Worm (Caenorhabditis elegans) whole organism, L2 larva: Measurements from ENCODE around the gene inos-1.

Experiments
- C34F6.9 ChIP-seq: fragments of 150-350 bp; optimal IDR thresholded peaks from 2 replicates; lab custom pipeline; 2014; ENCODE audit warnings: missing biosample characterization, missing genetic modification characterization
- F13H6.1 ChIP-seq: sonication (generic microtip); optimal IDR thresholded peaks from 2 replicates; lab custom pipeline; 2016; ENCODE audit warnings: missing genetic modification characterization, missing compliant biosample characterization
- R02D3.7 ChIP-seq: fragments of 150-350 bp; optimal IDR thresholded peaks from 2 replicates; lab custom pipeline; 2014; ENCODE audit warnings: missing biosample characterization, missing genetic modification characterization
- Y55F3AM.14 ChIP-seq: fragments of 200-800 bp; sonication (Bioruptor generic); optimal IDR thresholded peaks from 2 replicates; lab custom pipeline; 2018; ENCODE audit warnings: mild to moderate bottlenecking, missing genetic modification characterization, missing compliant biosample characterization
- ZK546.5 ChIP-seq: sonication (generic microtip); optimal IDR thresholded peaks from 2 replicates; lab custom pipeline; 2017; ENCODE audit warnings: missing biosample characterization, missing genetic modification characterization
- alr-1 ChIP-seq: fragments of 150-350 bp; optimal IDR thresholded peaks from 2 replicates; lab custom pipeline; 2014; ENCODE audit warnings: missing biosample characterization, missing genetic modification characterization
- aly-2 ChIP-seq: fragments of 150-350 bp; optimal IDR thresholded peaks from 2 replicates; lab custom pipeline; 2014; ENCODE audit warnings: missing biosample characterization, missing genetic modification characterization
- ama-1 ChIP-seq: fragments of 150-350 bp; optimal IDR thresholded peaks from 2 replicates; lab custom pipeline; 2018; ENCODE audit warnings: inconsistent platforms
- blmp-1 ChIP-seq: sonication (generic microtip); optimal IDR thresholded peaks from 2 replicates; lab custom pipeline; 2017; ENCODE audit warnings: missing genetic modification characterization, mild to moderate bottlenecking, missing compliant biosample characterization, antibody characterized with exemption, moderate library complexity; ENCODE audit not compliant: insufficient read depth
- ceh-16 ChIP-seq: fragments of 150-350 bp; optimal IDR thresholded peaks from 2 replicates; lab custom pipeline; 2014; ENCODE audit warnings: missing biosample characterization, missing genetic modification characterization
- ceh-82 ChIP-seq: fragments of 150-350 bp; optimal IDR thresholded peaks from 2 replicates; lab custom pipeline; 2014; ENCODE audit warnings: missing biosample characterization, missing genetic modification characterization
- crh-2 ChIP-seq: sonication (generic microtip); optimal IDR thresholded peaks from 2 replicates; lab custom pipeline; 2017; ENCODE audit warnings: missing biosample characterization, missing genetic modification characterization
- dmd-4 ChIP-seq: sonication (generic microtip); optimal IDR thresholded peaks from 2 replicates; lab custom pipeline; 2017; ENCODE audit warnings: missing biosample characterization, missing genetic modification characterization
- egl-27 ChIP-seq: sonication (generic microtip); optimal IDR thresholded peaks from 3 replicates; lab custom pipeline; 2017; ENCODE audit warnings: missing biosample characterization, missing genetic modification reagents, missing genetic modification characterization
- elt-1 ChIP-seq: fragments of 150-350 bp; optimal IDR thresholded peaks from 2 replicates; lab custom pipeline; 2014; ENCODE audit warnings: missing biosample characterization, missing genetic modification characterization
- elt-3 ChIP-seq: sonication (generic microtip); optimal IDR thresholded peaks from 2 replicates; lab custom pipeline; 2017; ENCODE audit warnings: missing biosample characterization, missing genetic modification characterization
- fos-1 ChIP-seq: fragments of 150-350 bp; optimal IDR thresholded peaks from 2 replicates; lab custom pipeline; 2014; ENCODE audit warnings: missing biosample characterization, missing genetic modification characterization
- gmeb-1 ChIP-seq: fragments of 150-350 bp; optimal IDR thresholded peaks from 2 replicates; lab custom pipeline; 2014; ENCODE audit warnings: missing biosample characterization, missing genetic modification characterization
- lin-13 ChIP-seq: fragments of 150-350 bp; optimal IDR thresholded peaks from 2 replicates; lab custom pipeline; 2014; ENCODE audit warnings: missing biosample characterization, missing genetic modification reagents, missing genetic modification characterization
- lin-39 ChIP-seq: fragments of 150-350 bp; optimal IDR thresholded peaks from 2 replicates; lab custom pipeline; 2014; ENCODE audit warnings: missing biosample characterization, missing genetic modification reagents, missing genetic modification characterization
- lsy-2 ChIP-seq, 2 experiments: fragments of 150-350 bp in 1 of 2; sonication (generic microtip) in 1 of 2; optimal IDR thresholded peaks; 2 replicates each; lab custom pipeline; 2014 to 2017; ENCODE audit warnings: missing biosample characterization in 2 of 2, missing genetic modification characterization in 2 of 2
- mab-5 ChIP-seq: fragments of 150-350 bp; optimal IDR thresholded peaks from 2 replicates; lab custom pipeline; 2014; ENCODE audit warnings: missing biosample characterization, missing genetic modification characterization
- mbf-1 ChIP-seq: sonication (generic microtip); optimal IDR thresholded peaks from 2 replicates; lab custom pipeline; 2017; ENCODE audit warnings: missing biosample characterization, missing genetic modification characterization
- mdl-1 ChIP-seq, 2 experiments: fragments of 150-350 bp in 1 of 2; sonication (generic microtip) in 1 of 2; optimal IDR thresholded peaks; 2 replicates each; lab custom pipeline; 2017; ENCODE audit warnings: missing biosample characterization in 2 of 2, missing genetic modification characterization in 2 of 2
- nhr-10 ChIP-seq: sonication (generic microtip); optimal IDR thresholded peaks from 2 replicates; lab custom pipeline; 2017; ENCODE audit warnings: missing biosample characterization, missing genetic modification characterization
- nhr-11 ChIP-seq: fragments of 150-350 bp; optimal IDR thresholded peaks from 2 replicates; lab custom pipeline; 2014; ENCODE audit warnings: missing biosample characterization, missing genetic modification characterization
- nhr-12 ChIP-seq: fragments of 150-350 bp; optimal IDR thresholded peaks from 2 replicates; lab custom pipeline; 2014; ENCODE audit warnings: missing biosample characterization, missing genetic modification characterization
- nhr-129 ChIP-seq: fragments of 150-350 bp; optimal IDR thresholded peaks from 2 replicates; lab custom pipeline; 2014; ENCODE audit warnings: missing biosample characterization, missing genetic modification characterization
- nhr-21 ChIP-seq: fragments of 150-350 bp; optimal IDR thresholded peaks from 2 replicates; lab custom pipeline; 2014; ENCODE audit warnings: missing biosample characterization, missing genetic modification characterization
- nhr-23 ChIP-seq: fragments of 150-350 bp; optimal IDR thresholded peaks from 2 replicates; lab custom pipeline; 2014; ENCODE audit warnings: missing biosample characterization, missing genetic modification reagents, missing genetic modification characterization
- nhr-237 ChIP-seq: fragments of 150-350 bp; optimal IDR thresholded peaks from 2 replicates; lab custom pipeline; 2014; ENCODE audit warnings: missing biosample characterization, missing genetic modification characterization
- nhr-25 ChIP-seq: fragments of 150-350 bp; sonication (generic microtip); optimal IDR thresholded peaks from 3 replicates; lab custom pipeline; 2014; ENCODE audit warnings: missing biosample characterization, missing genetic modification characterization
- nhr-6 ChIP-seq: fragments of 150-350 bp; optimal IDR thresholded peaks from 2 replicates; lab custom pipeline; 2014; ENCODE audit warnings: missing biosample characterization, missing genetic modification characterization
- nhr-77 ChIP-seq: fragments of 150-350 bp; optimal IDR thresholded peaks from 2 replicates; lab custom pipeline; 2014; ENCODE audit warnings: missing biosample characterization, missing genetic modification characterization
- peb-1 ChIP-seq: fragments of 150-350 bp; optimal IDR thresholded peaks from 2 replicates; lab custom pipeline; 2014; ENCODE audit warnings: missing biosample characterization, missing genetic modification characterization
- sem-4 ChIP-seq: fragments of 150-350 bp; optimal IDR thresholded peaks from 2 replicates; lab custom pipeline; 2014; ENCODE audit warnings: missing biosample characterization, missing genetic modification reagents, missing genetic modification characterization
- skn-1 ChIP-seq: sonication (generic microtip); optimal IDR thresholded peaks from 2 replicates; lab custom pipeline; 2017; ENCODE audit warnings: missing biosample characterization, missing genetic modification characterization
- sma-3 ChIP-seq: sonication (generic microtip); optimal IDR thresholded peaks from 2 replicates; lab custom pipeline; 2016; ENCODE audit warnings: missing genetic modification reagents, missing genetic modification characterization, missing compliant biosample characterization
- sma-9 ChIP-seq, 2 experiments: fragments of 150-350 bp in 1 of 2; sonication (generic microtip) in 1 of 2; optimal IDR thresholded peaks; 2 replicates each; lab custom pipeline; 2014 to 2016; ENCODE audit warnings: missing genetic modification characterization in 2 of 2, mild to moderate bottlenecking in 1 of 2, missing biosample characterization in 1 of 2, missing compliant biosample characterization in 1 of 2, missing genetic modification reagents in 1 of 2, moderate library complexity in 1 of 2
- snpc-4 ChIP-seq: fragments of 150-350 bp; optimal IDR thresholded peaks from 2 replicates; lab custom pipeline; 2014; ENCODE audit warnings: missing biosample characterization, missing genetic modification characterization
- unc-39 ChIP-seq: fragments of 150-350 bp; optimal IDR thresholded peaks from 2 replicates; lab custom pipeline; 2014; ENCODE audit warnings: missing biosample characterization, missing genetic modification characterization
- unc-55 ChIP-seq: fragments of 150-350 bp; sonication (generic microtip); optimal IDR thresholded peaks from 3 replicates; lab custom pipeline; 2014; ENCODE audit warnings: missing biosample characterization, missing genetic modification reagents, missing genetic modification characterization
- unc-62 ChIP-seq: fragments of 150-350 bp; optimal IDR thresholded peaks from 2 replicates; lab custom pipeline; 2014; ENCODE audit warnings: missing biosample characterization, missing genetic modification reagents, missing genetic modification characterization
- zag-1 ChIP-seq: fragments of 150-350 bp; optimal IDR thresholded peaks from 2 replicates; lab custom pipeline; 2014; ENCODE audit warnings: missing biosample characterization, missing genetic modification characterization
- ztf-1 ChIP-seq: fragments of 200-800 bp; sonication (Bioruptor generic); conservative IDR thresholded peaks from 2 replicates; pipeline ENCODE4 v1.3.6; 2022; ENCODE audit warnings: missing genetic modification characterization, missing compliant biosample characterization
- ztf-11 ChIP-seq: sonication (generic microtip); optimal IDR thresholded peaks from 2 replicates; lab custom pipeline; 2017; ENCODE audit warnings: missing biosample characterization, missing genetic modification characterization
- ztf-4 ChIP-seq: fragments of 150-350 bp; optimal IDR thresholded peaks from 2 replicates; lab custom pipeline; 2014; ENCODE audit warnings: missing biosample characterization, missing genetic modification characterization

inos-1 gene

DNA sequence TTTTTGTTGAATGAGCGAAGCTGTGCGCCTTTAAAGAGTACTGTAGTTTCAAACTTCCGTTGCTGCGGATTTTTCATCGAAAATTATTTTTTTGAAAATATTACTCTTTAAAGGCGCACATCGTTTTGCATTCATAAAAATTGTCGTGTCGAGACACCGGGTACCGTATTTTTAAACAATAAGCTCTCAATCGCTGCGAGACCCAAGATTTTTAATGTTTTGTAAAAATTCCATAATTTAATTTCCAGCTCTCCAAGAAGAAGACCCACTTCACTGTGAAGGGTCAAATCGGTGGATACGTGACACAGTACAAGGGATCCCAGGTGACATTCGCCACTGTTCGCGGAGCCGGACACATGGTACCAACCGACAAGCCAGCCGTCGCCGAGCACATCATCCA lies 42.2 kb upstream of the inos-1 start:
- TF ChIP-seq skn-1, result no peak
- no peak for TF ChIP-seq snpc-4 (tag; lab: Kevin White, UChicago)
- no peak for TF ChIP-seq mdl-1 (tag; optimal IDR thresholded peaks at IDR 0.05; lab: Kevin White, UChicago)
- TF ChIP-seq nhr-129 (tag; lab: Kevin White, UChicago), result no peak
- TF ChIP-seq lin-13, result no peak
- no peak for TF ChIP-seq blmp-1 (tag; lab: Kevin White, UChicago)
- no peak for TF ChIP-seq fos-1 (tag; lab: Kevin White, UChicago)
- no peak for TF ChIP-seq F13H6.1 (tag; lab: Kevin White, UChicago)
- no peak for TF ChIP-seq ZK546.5 (tag; lab: Kevin White, UChicago)

DNA sequence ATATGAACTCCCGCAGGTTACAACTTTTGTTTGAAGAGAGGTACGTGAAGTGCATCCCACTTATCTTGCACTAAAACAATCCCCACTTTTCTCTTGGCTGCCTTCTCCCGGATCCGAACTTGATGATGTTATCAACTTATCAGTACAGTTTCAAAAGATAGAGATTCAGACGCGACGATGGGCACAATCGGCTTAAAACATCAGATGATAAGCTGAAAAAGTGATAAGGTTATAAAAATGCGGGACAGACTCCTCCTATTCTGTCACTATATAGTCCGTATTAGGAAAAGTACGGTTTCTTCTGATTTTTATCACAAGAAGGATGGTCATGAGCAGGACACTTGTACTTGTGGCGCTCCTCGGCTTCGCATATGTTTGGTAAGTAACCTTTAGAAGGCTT lies 39.1 kb upstream of the inos-1 start, which contains the start of gene ctsa-1.2:
TSS of gene ctsa-1.2 (plus strand) at position 160 of the 400 bp plus-strand sequence.
- TF ChIP-seq zag-1, result no peak
- TF ChIP-seq elt-1 (tag; lab: Kevin White, UChicago), result no peak
- no peak for TF ChIP-seq peb-1 (tag; lab: Kevin White, UChicago)
- no peak for TF ChIP-seq ZK546.5 (tag; lab: Kevin White, UChicago)
- TF ChIP-seq fos-1 (tag; lab: Kevin White, UChicago), result peak; percentile 38
- TF ChIP-seq F13H6.1 (tag; lab: Kevin White, UChicago), result no peak
- no peak for TF ChIP-seq Y55F3AM.14
- TF ChIP-seq nhr-21 (tag; lab: Kevin White, UChicago), result no peak
- TF ChIP-seq sma-9 (GFP tag; optimal IDR thresholded peaks at IDR 0.05; lab: Kevin White, UChicago), result peak; percentile 52
- TF ChIP-seq sma-9 (tag; optimal IDR thresholded peaks at IDR 0.05; lab: Kevin White, UChicago), result no peak
- TF ChIP-seq ceh-16 (tag; lab: Kevin White, UChicago), result no peak
- no peak for TF ChIP-seq ztf-4 (tag; lab: Kevin White, UChicago)
- no peak for TF ChIP-seq egl-27 (tag; lab: Kevin White, UChicago)
- TF ChIP-seq gmeb-1 (tag; lab: Kevin White, UChicago), result no peak

- TF ChIP-seq unc-39 (tag; lab: Kevin White, UChicago), result no peak
- no peak for TF ChIP-seq R02D3.7
- no peak for TF ChIP-seq C34F6.9
- no peak for TF ChIP-seq ztf-4 (tag; lab: Kevin White, UChicago)
- TF ChIP-seq peb-1 (tag; lab: Kevin White, UChicago), result no peak
- no peak for TF ChIP-seq dmd-4 (tag; lab: Kevin White, UChicago)
- TF ChIP-seq unc-55, result no peak
- no peak for TF ChIP-seq nhr-12 (tag; lab: Kevin White, UChicago)
- TF ChIP-seq nhr-10 (tag; lab: Kevin White, UChicago), result no peak
- no peak for TF ChIP-seq zag-1
- TF ChIP-seq sma-9 (GFP tag; optimal IDR thresholded peaks at IDR 0.05; lab: Kevin White, UChicago), result peak; percentile 54
- no peak for TF ChIP-seq sma-9 (tag; optimal IDR thresholded peaks at IDR 0.05; lab: Kevin White, UChicago)
- no peak for TF ChIP-seq ama-1
- TF ChIP-seq mab-5 (tag; lab: Kevin White, UChicago), result no peak
- TF ChIP-seq unc-62 (GFP tag; lab: Kevin White, UChicago), result no peak
- TF ChIP-seq ztf-1, result no peak
- TF ChIP-seq lin-13, result no peak
- no peak for TF ChIP-seq aly-2
- no peak for TF ChIP-seq alr-1 (tag; lab: Kevin White, UChicago)
- peak; percentile 71 for TF ChIP-seq nhr-21 (tag; lab: Kevin White, UChicago)
- TF ChIP-seq lsy-2 (tag; optimal IDR thresholded peaks at IDR 0.05; lab: Kevin White, UChicago), result peak in 1 of 2 experiments; percentile 46
- no peak for TF ChIP-seq egl-27 (tag; lab: Kevin White, UChicago)
- TF ChIP-seq snpc-4 (tag; lab: Kevin White, UChicago), result no peak
- peak; percentile 38 for TF ChIP-seq F13H6.1 (tag; lab: Kevin White, UChicago)
- TF ChIP-seq ztf-11 (tag; lab: Kevin White, UChicago), result no peak
- no peak for TF ChIP-seq lin-39 (tag; lab: Kevin White, UChicago)
- TF ChIP-seq mdl-1 (tag; optimal IDR thresholded peaks at IDR 0.05; lab: Kevin White, UChicago), result no peak
- TF ChIP-seq nhr-23 (tag; lab: Kevin White, UChicago), result no peak
- TF ChIP-seq mbf-1 (tag; lab: Kevin White, UChicago), result no peak
- peak; percentile 12 for TF ChIP-seq nhr-6
- no peak for TF ChIP-seq Y55F3AM.14
- no peak for TF ChIP-seq elt-1 (tag; lab: Kevin White, UChicago)
- no peak for TF ChIP-seq ceh-82 (tag; lab: Kevin White, UChicago)
- no peak for TF ChIP-seq nhr-237
- no peak for TF ChIP-seq ceh-16 (tag; lab: Kevin White, UChicago)
- peak; percentile 52 for TF ChIP-seq nhr-129 (tag; lab: Kevin White, UChicago)
- TF ChIP-seq skn-1, result no peak
- TF ChIP-seq nhr-11 (tag; lab: Kevin White, UChicago), result no peak
- no peak for TF ChIP-seq nhr-77
- no peak for TF ChIP-seq ZK546.5 (tag; lab: Kevin White, UChicago)
- peak; percentile 68 for TF ChIP-seq sma-3 (GFP tag; lab: Kevin White, UChicago)
- TF ChIP-seq sem-4, result no peak
- peak; percentile 74 for TF ChIP-seq blmp-1 (tag; lab: Kevin White, UChicago)
- TF ChIP-seq crh-2 (tag; lab: Kevin White, UChicago), result no peak
- TF ChIP-seq nhr-25 (tag; lab: Kevin White, UChicago), result peak; percentile 83
- TF ChIP-seq gmeb-1 (tag; lab: Kevin White, UChicago), result peak; percentile 27
- no peak for TF ChIP-seq elt-3 (tag; lab: Kevin White, UChicago)
Observed at ce11 chrII:11737347-11737746, 37.2 kb upstream of the inos-1 start.
